Worm (Caenorhabditis elegans) whole organism, L2 larva: ENCODE measurements around the gene cyp-33C8.

Experiments
- C34F6.9 ChIP-seq: fragments of 150-350 bp; optimal IDR thresholded peaks from 2 replicates; lab custom pipeline; 2014; ENCODE audit warnings: missing biosample characterization, missing genetic modification characterization
- R02D3.7 ChIP-seq: fragments of 150-350 bp; optimal IDR thresholded peaks from 2 replicates; lab custom pipeline; 2014; ENCODE audit warnings: missing biosample characterization, missing genetic modification characterization
- Y55F3AM.14 ChIP-seq: fragments of 200-800 bp; sonication (Bioruptor generic); optimal IDR thresholded peaks from 2 replicates; lab custom pipeline; 2018; ENCODE audit warnings: mild to moderate bottlenecking, missing genetic modification characterization, missing compliant biosample characterization
- ZK546.5 ChIP-seq: sonication (generic microtip); optimal IDR thresholded peaks from 2 replicates; lab custom pipeline; 2017; ENCODE audit warnings: missing biosample characterization, missing genetic modification characterization
- aly-2 ChIP-seq: fragments of 150-350 bp; optimal IDR thresholded peaks from 2 replicates; lab custom pipeline; 2014; ENCODE audit warnings: missing biosample characterization, missing genetic modification characterization
- ama-1 ChIP-seq: fragments of 150-350 bp; optimal IDR thresholded peaks from 2 replicates; lab custom pipeline; 2018; ENCODE audit warnings: inconsistent platforms
- blmp-1 ChIP-seq: sonication (generic microtip); optimal IDR thresholded peaks from 2 replicates; lab custom pipeline; 2017; ENCODE audit warnings: missing genetic modification characterization, mild to moderate bottlenecking, missing compliant biosample characterization, antibody characterized with exemption, moderate library complexity; ENCODE audit not compliant: insufficient read depth
- ceh-16 ChIP-seq: fragments of 150-350 bp; optimal IDR thresholded peaks from 2 replicates; lab custom pipeline; 2014; ENCODE audit warnings: missing biosample characterization, missing genetic modification characterization
- ceh-82 ChIP-seq: fragments of 150-350 bp; optimal IDR thresholded peaks from 2 replicates; lab custom pipeline; 2014; ENCODE audit warnings: missing biosample characterization, missing genetic modification characterization
- crh-2 ChIP-seq: sonication (generic microtip); optimal IDR thresholded peaks from 2 replicates; lab custom pipeline; 2017; ENCODE audit warnings: missing biosample characterization, missing genetic modification characterization
- dmd-4 ChIP-seq: sonication (generic microtip); optimal IDR thresholded peaks from 2 replicates; lab custom pipeline; 2017; ENCODE audit warnings: missing biosample characterization, missing genetic modification characterization
- egl-27 ChIP-seq: sonication (generic microtip); optimal IDR thresholded peaks from 3 replicates; lab custom pipeline; 2017; ENCODE audit warnings: missing biosample characterization, missing genetic modification reagents, missing genetic modification characterization
- elt-1 ChIP-seq: fragments of 150-350 bp; optimal IDR thresholded peaks from 2 replicates; lab custom pipeline; 2014; ENCODE audit warnings: missing biosample characterization, missing genetic modification characterization
- elt-3 ChIP-seq: sonication (generic microtip); optimal IDR thresholded peaks from 2 replicates; lab custom pipeline; 2017; ENCODE audit warnings: missing biosample characterization, missing genetic modification characterization
- fos-1 ChIP-seq: fragments of 150-350 bp; optimal IDR thresholded peaks from 2 replicates; lab custom pipeline; 2014; ENCODE audit warnings: missing biosample characterization, missing genetic modification characterization
- lin-11 ChIP-seq: fragments of 150-350 bp; sonication (generic microtip); optimal IDR thresholded peaks from 2 replicates; lab custom pipeline; 2014; ENCODE audit warnings: missing biosample characterization, missing genetic modification characterization, inconsistent platforms, mixed read lengths
- lin-13 ChIP-seq: fragments of 150-350 bp; optimal IDR thresholded peaks from 2 replicates; lab custom pipeline; 2014; ENCODE audit warnings: missing biosample characterization, missing genetic modification reagents, missing genetic modification characterization
- lin-39 ChIP-seq: fragments of 150-350 bp; optimal IDR thresholded peaks from 2 replicates; lab custom pipeline; 2014; ENCODE audit warnings: missing biosample characterization, missing genetic modification reagents, missing genetic modification characterization
- lsy-2 ChIP-seq, 2 experiments: fragments of 150-350 bp in 1 of 2; sonication (generic microtip) in 1 of 2; optimal IDR thresholded peaks; 2 replicates each; lab custom pipeline; 2014 to 2017; ENCODE audit warnings: missing biosample characterization in 2 of 2, missing genetic modification characterization in 2 of 2
- mab-5 ChIP-seq: fragments of 150-350 bp; optimal IDR thresholded peaks from 2 replicates; lab custom pipeline; 2014; ENCODE audit warnings: missing biosample characterization, missing genetic modification characterization
- mdl-1 ChIP-seq, 2 experiments: fragments of 150-350 bp in 1 of 2; sonication (generic microtip) in 1 of 2; optimal IDR thresholded peaks; 2 replicates each; lab custom pipeline; 2017; ENCODE audit warnings: missing biosample characterization in 2 of 2, missing genetic modification characterization in 2 of 2
- nhr-11 ChIP-seq: fragments of 150-350 bp; optimal IDR thresholded peaks from 2 replicates; lab custom pipeline; 2014; ENCODE audit warnings: missing biosample characterization, missing genetic modification characterization
- nhr-12 ChIP-seq: fragments of 150-350 bp; optimal IDR thresholded peaks from 2 replicates; lab custom pipeline; 2014; ENCODE audit warnings: missing biosample characterization, missing genetic modification characterization
- nhr-129 ChIP-seq: fragments of 150-350 bp; optimal IDR thresholded peaks from 2 replicates; lab custom pipeline; 2014; ENCODE audit warnings: missing biosample characterization, missing genetic modification characterization
- nhr-21 ChIP-seq: fragments of 150-350 bp; optimal IDR thresholded peaks from 2 replicates; lab custom pipeline; 2014; ENCODE audit warnings: missing biosample characterization, missing genetic modification characterization
- nhr-23 ChIP-seq: fragments of 150-350 bp; optimal IDR thresholded peaks from 2 replicates; lab custom pipeline; 2014; ENCODE audit warnings: missing biosample characterization, missing genetic modification reagents, missing genetic modification characterization
- nhr-237 ChIP-seq: fragments of 150-350 bp; optimal IDR thresholded peaks from 2 replicates; lab custom pipeline; 2014; ENCODE audit warnings: missing biosample characterization, missing genetic modification characterization
- nhr-25 ChIP-seq: fragments of 150-350 bp; sonication (generic microtip); optimal IDR thresholded peaks from 3 replicates; lab custom pipeline; 2014; ENCODE audit warnings: missing biosample characterization, missing genetic modification characterization
- nhr-6 ChIP-seq: fragments of 150-350 bp; optimal IDR thresholded peaks from 2 replicates; lab custom pipeline; 2014; ENCODE audit warnings: missing biosample characterization, missing genetic modification characterization
- nhr-77 ChIP-seq: fragments of 150-350 bp; optimal IDR thresholded peaks from 2 replicates; lab custom pipeline; 2014; ENCODE audit warnings: missing biosample characterization, missing genetic modification characterization
- peb-1 ChIP-seq: fragments of 150-350 bp; optimal IDR thresholded peaks from 2 replicates; lab custom pipeline; 2014; ENCODE audit warnings: missing biosample characterization, missing genetic modification characterization
- skn-1 ChIP-seq: sonication (generic microtip); optimal IDR thresholded peaks from 2 replicates; lab custom pipeline; 2017; ENCODE audit warnings: missing biosample characterization, missing genetic modification characterization
- sma-9 ChIP-seq, 2 experiments: fragments of 150-350 bp in 1 of 2; sonication (generic microtip) in 1 of 2; optimal IDR thresholded peaks; 2 replicates each; lab custom pipeline; 2014 to 2016; ENCODE audit warnings: missing genetic modification characterization in 2 of 2, mild to moderate bottlenecking in 1 of 2, missing biosample characterization in 1 of 2, missing compliant biosample characterization in 1 of 2, missing genetic modification reagents in 1 of 2, moderate library complexity in 1 of 2
- snpc-4 ChIP-seq: fragments of 150-350 bp; optimal IDR thresholded peaks from 2 replicates; lab custom pipeline; 2014; ENCODE audit warnings: missing biosample characterization, missing genetic modification characterization
- unc-39 ChIP-seq: fragments of 150-350 bp; optimal IDR thresholded peaks from 2 replicates; lab custom pipeline; 2014; ENCODE audit warnings: missing biosample characterization, missing genetic modification characterization
- unc-55 ChIP-seq: fragments of 150-350 bp; sonication (generic microtip); optimal IDR thresholded peaks from 3 replicates; lab custom pipeline; 2014; ENCODE audit warnings: missing biosample characterization, missing genetic modification reagents, missing genetic modification characterization
- ztf-1 ChIP-seq: fragments of 200-800 bp; sonication (Bioruptor generic); conservative IDR thresholded peaks from 2 replicates; pipeline ENCODE4 v1.3.6; 2022; ENCODE audit warnings: missing genetic modification characterization, missing compliant biosample characterization
- ztf-11 ChIP-seq: sonication (generic microtip); optimal IDR thresholded peaks from 2 replicates; lab custom pipeline; 2017; ENCODE audit warnings: missing biosample characterization, missing genetic modification characterization
- ztf-4 ChIP-seq: fragments of 150-350 bp; optimal IDR thresholded peaks from 2 replicates; lab custom pipeline; 2014; ENCODE audit warnings: missing biosample characterization, missing genetic modification characterization

The cyp-33C8 gene

ce11 chrV:3825190-3825589 is 21.8 kb upstream of the cyp-33C8 start:
- TF ChIP-seq unc-55 (GFP tag; lab: Kevin White, UChicago) = peak; percentile 35
- TF ChIP-seq nhr-6 (tag; lab: Kevin White, UChicago) = no peak
- no peak for TF ChIP-seq nhr-77
- TF ChIP-seq skn-1 (tag; lab: Kevin White, UChicago) = no peak
- TF ChIP-seq lin-13 (GFP tag; lab: Kevin White, UChicago) = no peak
- no peak for TF ChIP-seq nhr-21
- TF ChIP-seq R02D3.7 = no peak
- TF ChIP-seq, all 48 proteins: peak for 1

ce11 chrV:3820875-3821274 is 17.5 kb upstream of the cyp-33C8 start:
- TF ChIP-seq sma-9 (GFP tag; optimal IDR thresholded peaks at IDR 0.05; lab: Kevin White, UChicago) (no peak), sma-9 (tag; optimal IDR thresholded peaks at IDR 0.05; lab: Kevin White, UChicago) (no peak), skn-1 (tag; lab: Kevin White, UChicago) (no peak), nhr-237 (tag; lab: Kevin White, UChicago) (no peak), crh-2 (tag; lab: Kevin White, UChicago) (no peak), lin-13 (GFP tag; lab: Kevin White, UChicago) (no peak), lsy-2 (tag; optimal IDR thresholded peaks at IDR 0.05; lab: Kevin White, UChicago) (no peak), ZK546.5 (tag; lab: Kevin White, UChicago) (no peak), nhr-25 (no peak), blmp-1 (tag; lab: Kevin White, UChicago) (no peak), nhr-12 (tag; lab: Kevin White, UChicago) (no peak), nhr-21 (no peak), C34F6.9 (tag; lab: Kevin White, UChicago) (no peak), elt-3 (tag; lab: Kevin White, UChicago) (no peak), unc-39 (tag; lab: Kevin White, UChicago) (no peak), dmd-4 (tag; lab: Kevin White, UChicago) (no peak), ztf-11 (tag; lab: Kevin White, UChicago) (no peak), nhr-6 (tag; lab: Kevin White, UChicago) (no peak), egl-27 (tag; lab: Kevin White, UChicago) (no peak), lin-39 (tag; lab: Kevin White, UChicago) (no peak), Y55F3AM.14 (no peak)

- TF ChIP-seq aly-2 (tag; lab: Kevin White, UChicago) = no peak
- TF ChIP-seq mab-5 (tag; lab: Kevin White, UChicago) = no peak
- no peak for TF ChIP-seq nhr-25
- TF ChIP-seq elt-1 (tag; lab: Kevin White, UChicago) = no peak
- no peak for TF ChIP-seq nhr-11 (tag; lab: Kevin White, UChicago)
- peak; percentile 5 for TF ChIP-seq nhr-129 (tag; lab: Kevin White, UChicago)
- peak; percentile 0 for TF ChIP-seq crh-2 (tag; lab: Kevin White, UChicago)
- TF ChIP-seq ztf-1 (GFP tag; lab: Robert Waterston, UW) = no peak
- no peak for TF ChIP-seq Y55F3AM.14
- no peak for TF ChIP-seq skn-1 (tag; lab: Kevin White, UChicago)
- no peak for TF ChIP-seq nhr-237 (tag; lab: Kevin White, UChicago)
- no peak for TF ChIP-seq nhr-12 (tag; lab: Kevin White, UChicago)
- no peak for TF ChIP-seq snpc-4 (tag; lab: Kevin White, UChicago)
- TF ChIP-seq sma-9 (GFP tag; optimal IDR thresholded peaks at IDR 0.05; lab: Kevin White, UChicago) = peak; percentile 3
- no peak for TF ChIP-seq sma-9 (tag; optimal IDR thresholded peaks at IDR 0.05; lab: Kevin White, UChicago)
- TF ChIP-seq nhr-21 = no peak
- no peak for TF ChIP-seq mdl-1 (tag; optimal IDR thresholded peaks at IDR 0.05; lab: Kevin White, UChicago)
- no peak for TF ChIP-seq blmp-1 (tag; lab: Kevin White, UChicago)
- no peak for TF ChIP-seq ztf-4 (tag; lab: Kevin White, UChicago)
- TF ChIP-seq ama-1 (lab: Kevin White, UChicago) = no peak
- TF ChIP-seq lin-11 (tag; lab: Kevin White, UChicago) = peak; percentile 16
- no peak for TF ChIP-seq ceh-82
- TF ChIP-seq unc-55 (GFP tag; lab: Kevin White, UChicago) = peak; percentile 44
- no peak for TF ChIP-seq nhr-23 (tag; lab: Kevin White, UChicago)
- peak; percentile 35 for TF ChIP-seq C34F6.9 (tag; lab: Kevin White, UChicago)
- no peak for TF ChIP-seq ceh-16
- TF ChIP-seq fos-1 (tag; lab: Kevin White, UChicago) = no peak
- TF ChIP-seq peb-1 (tag; lab: Kevin White, UChicago) = no peak
These were observed 11.6 kb upstream of the cyp-33C8 start, which contains the start of gene H10D18.1 for ce11 chrV:3814938-3815337. H10D18.1 (plus strand) TSS chrV:3815214.
